Fruit fly (Drosophila melanogaster): ENCODE results near the gene TSG101.
A peak's percentile ranks its signal among the peaks of the same experiment; 100 is the strongest.

TSG101 gene

dm6 chr3L:16890650-16891336 lies 48.7 kb downstream of the TSG101 start (continued):
- TF ChIP-seq CG4328 (GFP tag; optimal IDR thresholded peaks at IDR 0.05) (peak; percentile 59), Dll (GFP tag; IDR thresholded peaks at IDR 0.05; ENCODE audit: partially characterized antibody) (no peak; the same call in 3 of the 4 replicates), ap (GFP tag; IDR thresholded peaks at IDR 0.05) (peak; percentile 91), Ptx1 (GFP tag; IDR thresholded peaks at IDR 0.05) (peak; percentile 94), pum (GFP tag; optimal IDR thresholded peaks at IDR 0.05) (peak; percentile 89), CG18011 (GFP tag; optimal IDR thresholded peaks at IDR 0.05) (peak; percentile 58), CG6854 (GFP tag; optimal IDR thresholded peaks at IDR 0.05) (peak; percentile 53), lilli (GFP tag; optimal IDR thresholded peaks at IDR 0.05) (peak; percentile 74), Sox102F (GFP tag; optimal IDR thresholded peaks at IDR 0.05) (peak; percentile 95), CHES-1-like (GFP tag; optimal IDR thresholded peaks at IDR 0.05) (peak; percentile 80), CG16815 (GFP tag; optimal IDR thresholded peaks at IDR 0.05) (peak; percentile 70), CG2116 (GFP tag; optimal IDR thresholded peaks at IDR 0.05) (peak; percentile 54), tup (GFP tag; optimal IDR thresholded peaks at IDR 0.05) (peak; percentile 77), CG18619 (GFP tag; optimal IDR thresholded peaks at IDR 0.05) (peak; percentile 82), so (GFP tag; IDR thresholded peaks at IDR 0.05) (peak; percentile 93), fd3F (GFP tag; optimal IDR thresholded peaks at IDR 0.05) (peak; percentile 69), CG8944 (GFP tag; optimal IDR thresholded peaks at IDR 0.05) (peak; percentile 89), Hr51 (GFP tag; optimal IDR thresholded peaks at IDR 0.05) (peak; percentile 72 to 91), CG30403 (GFP tag; optimal IDR thresholded peaks at IDR 0.05) (peak; percentile 92), CG14667 (GFP tag; IDR thresholded peaks at IDR 0.05) (peak; percentile 87), CG5953 (GFP tag; IDR thresholded peaks at IDR 0.05) (peak; percentile 90), CG8924 (tag; optimal IDR thresholded peaks at IDR 0.05) (peak; percentile 90), kni (GFP tag; optimal IDR thresholded peaks at IDR 0.05) (peak; percentile 98), ac (GFP tag; optimal IDR thresholded peaks at IDR 0.05) (no peak), chn (GFP tag; optimal IDR thresholded peaks at IDR 0.05) (peak; percentile 82), CG7271 (tag; optimal IDR thresholded peaks at IDR 0.05) (peak; percentile 69), CG14965 (GFP tag; optimal IDR thresholded peaks at IDR 0.05; ENCODE audit: borderline replicate concordance) (peak; percentile 28), hb (GFP tag; IDR thresholded peaks at IDR 0.05; ENCODE audit: partially characterized antibody) (no peak), bsh (GFP tag; optimal IDR thresholded peaks at IDR 0.05) (peak; percentile 59 to 97), CG17328 (GFP tag; IDR thresholded peaks at IDR 0.05) (peak; percentile 96), CG12659 (GFP tag; optimal IDR thresholded peaks at IDR 0.05) (peak; percentile 88), CG7928 (GFP tag; optimal IDR thresholded peaks at IDR 0.05) (peak; percentile 51), CG5245 (GFP tag; optimal IDR thresholded peaks at IDR 0.05) (peak; percentile 93), CG12769 (tag; optimal IDR thresholded peaks at IDR 0.05) (peak; percentile 66), CG43689 (GFP tag; IDR thresholded peaks at IDR 0.05) (peak; percentile 52; the same call in 1 of the 2 replicates), sim (GFP tag; IDR thresholded peaks at IDR 0.05) (peak; percentile 86), CG1024 (GFP tag; IDR thresholded peaks at IDR 0.05) (peak; percentile 89), ase (GFP tag; IDR thresholded peaks at IDR 0.05) (peak; percentile 92), E2f1 (GFP tag; IDR thresholded peaks at IDR 0.05) (peak; percentile 90), gt (GFP tag; IDR thresholded peaks at IDR 0.05) (peak; percentile 79; the same call in 1 of the 2 replicates), ERR (GFP tag; optimal IDR thresholded peaks at IDR 0.05) (peak; percentile 77), Hsf (GFP tag; optimal IDR thresholded peaks at IDR 0.05) (peak; percentile 90), Med (GFP tag) (peak; percentile 95), nom (GFP tag; optimal IDR thresholded peaks at IDR 0.05) (no peak), jing (GFP tag; optimal IDR thresholded peaks at IDR 0.05) (peak; percentile 89), CG7963 (GFP tag; IDR thresholded peaks at IDR 0.05; ENCODE audit: partially characterized antibody) (no peak), Asciz (GFP tag; optimal IDR thresholded peaks at IDR 0.05) (peak; percentile 93), CG8281 (tag; optimal IDR thresholded peaks at IDR 0.05) (peak; percentile 64)
